Worm (Caenorhabditis elegans): ENCODE results near the gene nsph-1.1.
A peak's percentile ranks its signal among the peaks of the same experiment; 100 is the strongest.

ce11 chrII:8796391-8796790 lies 29.8 kb downstream of the nsph-1.1 start:
- no peak for TF ChIP-seq nhr-12 (tag; optimal IDR thresholded peaks at IDR 0.05)
- TF ChIP-seq lsy-2 (tag; optimal IDR thresholded peaks at IDR 0.05): peak; percentile 3 to 74
- TF ChIP-seq nhr-11 (tag; optimal IDR thresholded peaks at IDR 0.05): no peak
- no peak for TF ChIP-seq nhr-23 (tag; optimal IDR thresholded peaks at IDR 0.05)
- no peak for TF ChIP-seq ama-1 (optimal IDR thresholded peaks at IDR 0.05)
- peak; percentile 38 for TF ChIP-seq Y55F3AM.14 (GFP tag; optimal IDR thresholded peaks at IDR 0.05)
- peak; percentile 6 for TF ChIP-seq snpc-4 (tag; optimal IDR thresholded peaks at IDR 0.05)
- no peak for TF ChIP-seq nhr-6 (tag; optimal IDR thresholded peaks at IDR 0.05)
- no peak for TF ChIP-seq ztf-11 (tag; optimal IDR thresholded peaks at IDR 0.05)
- TF ChIP-seq zag-1 (tag; optimal IDR thresholded peaks at IDR 0.05): peak; percentile 79

All from whole organism, L2 larva.